Fruit fly (Drosophila melanogaster): Measurements from ENCODE around the gene CG9360.

dm6 chrX:11732670-11733069 is 31.7 kb downstream of the CG9360 start, which contains the start of gene inaF-B:
- no peak for TF ChIP-seq HLH106 (tag; optimal IDR thresholded peaks at IDR 0.05)
- no peak for TF ChIP-seq usp (GFP tag; optimal IDR thresholded peaks at IDR 0.05)
- TF ChIP-seq CG32264 (GFP tag; optimal IDR thresholded peaks at IDR 0.05): no peak
- TF ChIP-seq jim (GFP tag; optimal IDR thresholded peaks at IDR 0.05): no peak
- no peak for TF ChIP-seq tai (GFP tag; optimal IDR thresholded peaks at IDR 0.05)
- no peak for TF ChIP-seq OdsH (GFP tag; optimal IDR thresholded peaks at IDR 0.05)
- TF ChIP-seq fru (GFP tag; optimal IDR thresholded peaks at IDR 0.05): no peak

Measured in whole organism, wandering third instar larva.